Worm (Caenorhabditis elegans): ENCODE data around the gene sra-13.

Gene sra-13

DNA sequence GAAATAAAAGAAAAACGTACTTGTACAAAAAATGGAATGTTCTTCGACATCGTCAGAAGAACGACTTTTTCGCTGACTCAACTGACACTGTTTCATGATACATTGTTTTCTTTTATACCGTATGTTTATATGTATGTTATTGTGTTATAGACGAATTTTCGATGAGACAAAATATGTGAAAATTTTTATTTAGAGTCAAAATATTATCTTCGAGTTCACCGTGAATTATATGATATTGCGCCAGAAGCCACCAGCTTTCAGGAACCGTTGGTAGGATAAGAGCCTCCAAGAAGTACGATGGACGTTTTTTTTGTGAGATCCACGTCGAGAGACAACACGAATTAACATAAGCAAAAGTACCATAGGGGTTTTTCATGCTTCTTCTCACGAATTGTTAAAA is 48.6 kb downstream of the sra-13 start, which contains the start of gene F22B5.6:
TSS of gene F22B5.6 (minus strand) at position 101 of the 400 bp plus-strand sequence.
- TF ChIP-seq unc-62 (GFP tag; optimal IDR thresholded peaks at IDR 0.05), result no peak

DNA sequence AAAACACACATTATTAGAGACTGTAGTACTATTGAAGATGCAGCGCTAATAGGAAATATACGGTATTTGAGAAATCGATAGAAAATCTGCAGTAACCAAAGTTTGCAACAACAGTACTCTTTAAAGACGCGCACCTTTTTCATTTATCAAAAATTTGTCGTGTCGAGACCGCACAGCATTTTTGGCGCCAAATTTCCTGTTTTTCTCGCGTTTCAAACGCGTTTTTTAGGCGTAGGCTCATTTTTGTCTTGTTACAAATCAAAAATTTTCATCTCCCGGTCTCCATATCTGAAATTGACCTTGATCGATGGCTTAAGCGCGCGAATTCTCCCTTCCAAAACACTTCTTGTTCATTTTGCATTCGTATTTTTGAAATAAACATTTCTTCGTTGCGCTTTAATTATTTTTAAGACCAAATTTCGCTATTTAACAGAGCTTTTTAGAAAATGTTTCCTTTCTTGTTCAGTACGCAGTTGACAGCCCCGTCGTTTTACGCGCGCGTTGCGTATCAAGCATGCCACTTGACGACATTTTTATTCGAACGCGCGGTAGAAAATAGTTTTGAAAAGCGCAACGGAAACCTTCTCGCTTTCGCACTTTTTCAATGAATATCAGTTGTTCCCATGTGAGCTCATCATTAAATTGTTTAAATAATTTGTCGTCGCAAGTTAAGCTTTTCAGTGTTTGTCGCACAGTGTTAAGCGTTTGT is 49.4 kb downstream of the sra-13 start:
- no peak for TF ChIP-seq unc-62 (GFP tag; optimal IDR thresholded peaks at IDR 0.05)

DNA sequence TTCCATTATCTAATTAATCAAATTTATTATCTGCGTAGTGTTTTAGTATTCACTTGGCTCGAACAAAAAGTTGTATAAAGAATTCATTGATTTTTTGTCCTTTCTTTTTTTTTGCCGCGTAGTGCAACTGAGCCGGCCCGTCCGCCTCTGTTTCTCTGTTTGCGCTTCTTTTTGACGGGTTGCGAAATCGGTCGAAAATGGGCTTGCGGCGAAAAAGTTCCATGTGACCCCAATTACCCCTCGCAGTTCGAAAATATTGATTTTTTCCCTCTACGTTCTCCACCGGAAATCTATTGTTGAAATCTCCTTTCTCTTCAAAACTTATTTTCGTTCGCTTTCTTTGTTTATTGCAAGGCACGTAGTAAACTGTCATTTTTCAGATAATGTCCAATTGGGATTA is 50.0 kb downstream of the sra-13 start, which contains the start of gene zyg-9:
TSS of gene zyg-9 (plus strand) at position 381 of the 400 bp plus-strand sequence.
- no peak for TF ChIP-seq unc-62 (GFP tag; optimal IDR thresholded peaks at IDR 0.05)
